Fruit fly (Drosophila melanogaster) whole organism, embryonic: ENCODE measurements around the gene Inx6.
"Not testable (repeated sequence)": the region's sequence is repeated elsewhere in the genome, so short reads cannot be mapped to it uniquely, and the experiment has no call there.

Source experiments
- B-H2 ChIP-seq: fragments of 200-800 bp; sonication (Bioruptor generic); optimal IDR thresholded peaks from 2 replicates; lab custom pipeline; 2018; ENCODE audit warnings: missing biosample characterization, mild to moderate bottlenecking, missing genetic modification characterization
- Bdp1 ChIP-seq: fragments of 200-800 bp; sonication (Bioruptor generic); optimal IDR thresholded peaks from 3 replicates; lab custom pipeline; 2016; ENCODE audit warnings: missing biosample characterization, missing genetic modification characterization
- CG10267 ChIP-seq: fragments of 200-800 bp; sonication (Bioruptor generic); optimal IDR thresholded peaks from 2 replicates; lab custom pipeline; 2018; ENCODE audit warnings: missing biosample characterization, mild to moderate bottlenecking, missing genetic modification characterization, moderate library complexity
- CG11398 ChIP-seq: fragments of 200-800 bp; sonication (Bioruptor generic); optimal IDR thresholded peaks from 2 replicates; lab custom pipeline; 2016; ENCODE audit warnings: missing biosample characterization, missing genetic modification characterization
- CG11504 ChIP-seq: fragments of 200-800 bp; sonication (Bioruptor generic); optimal IDR thresholded peaks from 3 replicates; lab custom pipeline; 2019; ENCODE audit warnings: missing biosample characterization, mild to moderate bottlenecking, missing genetic modification characterization, moderate library complexity
- CG12236 ChIP-seq: fragments of 200-800 bp; sonication (Bioruptor generic); optimal IDR thresholded peaks from 2 replicates; lab custom pipeline; 2016; ENCODE audit warnings: missing biosample characterization, missing genetic modification characterization
- CG15479 ChIP-seq: fragments of 200-800 bp; sonication (Bioruptor generic); optimal IDR thresholded peaks from 3 replicates; lab custom pipeline; 2019; ENCODE audit warnings: missing biosample characterization, mild to moderate bottlenecking, missing genetic modification characterization, moderate library complexity
- CG17328 ChIP-seq: fragments of 200-800 bp; sonication (Bioruptor generic); IDR thresholded peaks from 2 replicates; pipeline ENCODE4 v1.3.6; 2022; ENCODE audit warnings: missing biosample characterization, missing genetic modification characterization
- CG17359 ChIP-seq: fragments of 200-800 bp; sonication (Bioruptor generic); optimal IDR thresholded peaks from 3 replicates; lab custom pipeline; 2018; ENCODE audit warnings: missing biosample characterization, mild to moderate bottlenecking, missing genetic modification characterization, moderate library complexity
- CG1832 ChIP-seq: fragments of 200-800 bp; sonication (Bioruptor generic); optimal IDR thresholded peaks from 2 replicates; lab custom pipeline; 2017; ENCODE audit warnings: missing biosample characterization, mild to moderate bottlenecking, missing genetic modification characterization, inconsistent platforms
- CG31224 ChIP-seq: fragments of 200-800 bp; sonication (Bioruptor generic); IDR thresholded peaks from 2 replicates; pipeline ENCODE4 v1.3.6; 2022; ENCODE audit warnings: missing biosample characterization, missing genetic modification characterization
- CG3838 ChIP-seq: fragments of 200-800 bp; sonication (Bioruptor generic); optimal IDR thresholded peaks from 3 replicates; lab custom pipeline; 2016; ENCODE audit warnings: missing biosample characterization, missing genetic modification characterization
- CG6765 ChIP-seq: fragments of 200-800 bp; sonication (Bioruptor generic); optimal IDR thresholded peaks from 3 replicates; lab custom pipeline; 2017; ENCODE audit warnings: missing biosample characterization, mild to moderate bottlenecking, missing genetic modification characterization
- CG8478 ChIP-seq: fragments of >200 bp; optimal IDR thresholded peaks from 2 replicates; lab custom pipeline; 2018
- CG9817 ChIP-seq: fragments of 200-800 bp; sonication (Bioruptor generic); optimal IDR thresholded peaks from 2 replicates; lab custom pipeline; 2018; ENCODE audit warnings: missing biosample characterization, mild to moderate bottlenecking, missing genetic modification characterization, moderate library complexity
- MTF-1 ChIP-seq: fragments of 200-800 bp; sonication (Bioruptor generic); optimal IDR thresholded peaks from 2 replicates; lab custom pipeline; 2018; ENCODE audit warnings: missing biosample characterization, mild to moderate bottlenecking, missing genetic modification characterization, borderline replicate concordance
- Myb ChIP-seq: fragments of 200-800 bp; sonication (Bioruptor generic); optimal IDR thresholded peaks from 2 replicates; lab custom pipeline; 2016; ENCODE audit warnings: missing biosample characterization, missing genetic modification characterization
- Nf-YB ChIP-seq: fragments of 200-800 bp; sonication (Bioruptor generic); optimal IDR thresholded peaks from 3 replicates; lab custom pipeline; 2019; ENCODE audit warnings: missing biosample characterization, mild to moderate bottlenecking, missing genetic modification characterization, moderate library complexity
- Poxn ChIP-seq: fragments of 200-800 bp; sonication (Bioruptor generic); IDR thresholded peaks from 2 replicates; pipeline ENCODE4 v1.3.6; 2022; ENCODE audit warnings: missing biosample characterization, missing genetic modification characterization
- Rx ChIP-seq: fragments of 200-800 bp; sonication (Bioruptor generic); IDR thresholded peaks from 2 replicates; pipeline ENCODE4 v1.3.6; 2022; ENCODE audit warnings: missing biosample characterization, missing genetic modification characterization
- Sox100B ChIP-seq: fragments of 200-800 bp; sonication (Bioruptor generic); optimal IDR thresholded peaks from 3 replicates; lab custom pipeline; 2018; ENCODE audit warnings: missing biosample characterization, mild to moderate bottlenecking, missing genetic modification characterization
- danr ChIP-seq: fragments of 200-800 bp; sonication (Bioruptor generic); IDR thresholded peaks from 2 replicates; pipeline ENCODE4 v1.3.6; 2022; ENCODE audit warnings: missing biosample characterization, missing genetic modification characterization
- ind ChIP-seq: fragments of 200-800 bp; sonication (Bioruptor generic); optimal IDR thresholded peaks from 3 replicates; lab custom pipeline; 2016; ENCODE audit warnings: missing biosample characterization, missing genetic modification characterization
- kay ChIP-seq: fragments of 200-800 bp; sonication (Bioruptor generic); optimal IDR thresholded peaks from 2 replicates; lab custom pipeline; 2016; ENCODE audit warnings: missing biosample characterization, missing genetic modification characterization
- lab ChIP-seq: fragments of 200-800 bp; sonication (Bioruptor generic); optimal IDR thresholded peaks from 3 replicates; lab custom pipeline; 2017; ENCODE audit warnings: missing biosample characterization, missing genetic modification characterization, mild to moderate bottlenecking, moderate library complexity, missing genetic modification reagents
- nerfin-1 ChIP-seq: fragments of 200-800 bp; sonication (Bioruptor generic); optimal IDR thresholded peaks from 3 replicates; lab custom pipeline; 2019; ENCODE audit warnings: missing biosample characterization, mild to moderate bottlenecking, missing genetic modification characterization, moderate library complexity
- nmo ChIP-seq: fragments of 200-800 bp; sonication (Bioruptor generic); optimal IDR thresholded peaks from 2 replicates; lab custom pipeline; 2018; ENCODE audit warnings: missing biosample characterization, mild to moderate bottlenecking, missing genetic modification characterization, moderate library complexity
- pros ChIP-seq: fragments of 200-800 bp; sonication (Bioruptor generic); optimal IDR thresholded peaks from 3 replicates; lab custom pipeline; 2019; ENCODE audit warnings: missing biosample characterization, mild to moderate bottlenecking, missing genetic modification characterization, moderate library complexity
- pum ChIP-seq: fragments of 200-800 bp; sonication (Bioruptor generic); optimal IDR thresholded peaks from 2 replicates; lab custom pipeline; 2016; ENCODE audit warnings: missing biosample characterization, missing genetic modification characterization
- sima ChIP-seq: fragments of 200-800 bp; sonication (Bioruptor generic); optimal IDR thresholded peaks from 2 replicates; lab custom pipeline; 2016; ENCODE audit warnings: missing biosample characterization, missing genetic modification characterization
- slou ChIP-seq: fragments of 200-800 bp; sonication (Bioruptor generic); optimal IDR thresholded peaks from 3 replicates; lab custom pipeline; 2016; ENCODE audit warnings: missing biosample characterization, missing genetic modification characterization
- stwl ChIP-seq: fragments of 200-800 bp; sonication (Bioruptor generic); optimal IDR thresholded peaks from 3 replicates; lab custom pipeline; 2018; ENCODE audit warnings: missing biosample characterization, mild to moderate bottlenecking, missing genetic modification characterization, moderate library complexity
- tll ChIP-seq, 2 experiments: fragments of 200-800 bp in 1 of 2; fragments of >200 bp in 1 of 2; sonication (Bioruptor generic) in 1 of 2; optimal IDR thresholded peaks; 2 replicates each; lab custom pipeline; 2017 to 2019; ENCODE audit warnings: missing biosample characterization in 2 of 2, missing genetic modification characterization in 2 of 2, mild to moderate bottlenecking in 1 of 2, moderate library complexity in 1 of 2

Gene Inx6

dm6 chrX:20235794-20236513, 33.6 kb downstream of the Inx6 start, which contains the start of gene sw (continued):
- TF ChIP-seq CG12236 (GFP tag; lab: Kevin White, UChicago) (no peak), CG6765 (GFP tag; lab: Kevin White, UChicago) (no peak), danr (GFP tag; lab: Robert Waterston, UW) (0 out of 2 replicates have a peak, but pooled peaks have one; percentile 8), Myb (GFP tag; lab: Kevin White, UChicago) (peak; percentile 26), pum (GFP tag; lab: Kevin White, UChicago) (peak; percentile 62), nerfin-1 (tag; lab: Kevin White, UChicago) (peak; percentile 39), Sox100B (GFP tag; lab: Kevin White, UChicago) (peak; percentile 25), Nf-YB (GFP tag; lab: Kevin White, UChicago) (no peak), Poxn (GFP tag; lab: Robert Waterston, UW) (peak; percentile 65; the same call in 1 of the 2 replicates), nmo (GFP tag; lab: Kevin White, UChicago) (peak; percentile 80), ind (peak; percentile 52), lab (peak; percentile 57), Bdp1 (peak; percentile 29), CG31224 (GFP tag; lab: Robert Waterston, UW) (peak; percentile 44), CG9817 (peak; percentile 78), CG17328 (GFP tag; lab: Robert Waterston, UW) (peak; percentile 35; the same call in 1 of the 2 replicates), MTF-1 (GFP tag; lab: Kevin White, UChicago) (no peak), pros (GFP tag; lab: Kevin White, UChicago) (no peak), CG11504 (tag; lab: Kevin White, UChicago) (peak; percentile 66), B-H2 (GFP tag; lab: Kevin White, UChicago) (peak; percentile 61), kay (GFP tag; lab: Kevin White, UChicago) (no peak)

- TF ChIP-seq CG17359 (tag; lab: Kevin White, UChicago), result no peak
- peak; percentile 6 for TF ChIP-seq CG10267
- peak; percentile 53 for TF ChIP-seq CG1832 (GFP tag; lab: Kevin White, UChicago)
- peak in 1 of 2 experiments; percentile 52 for TF ChIP-seq tll (GFP tag; optimal IDR thresholded peaks at IDR 0.05; lab: Kevin White, UChicago)
- TF ChIP-seq CG3838 (GFP tag; lab: Kevin White, UChicago), result no peak
- peak; percentile 86 for TF ChIP-seq stwl (tag; lab: Kevin White, UChicago)
- peak; percentile 15 for TF ChIP-seq CG15479 (GFP tag; lab: Kevin White, UChicago)
- no peak for TF ChIP-seq Rx (GFP tag; lab: Robert Waterston, UW)
- peak; percentile 64 for TF ChIP-seq CG8478 (lab: Kevin White, UChicago)
- TF ChIP-seq, all 482 proteins: peak for 6
Observed at dm6 chrX:20231658-20232057, 37.9 kb downstream of the Inx6 start.

dm6 chrX:20224920-20225319, 44.6 kb downstream of the Inx6 start, which contains the start of gene Sdic4:
Gene Sdic4, minus strand, starts transcription at chrX:20225020.
- not testable (repeated sequence) for TF ChIP-seq slou; sima (GFP tag; lab: Kevin White, UChicago); CG11398 (GFP tag; lab: Kevin White, UChicago)
